Worm (Caenorhabditis elegans): ENCODE results near the gene ZK596.3.

DNA sequence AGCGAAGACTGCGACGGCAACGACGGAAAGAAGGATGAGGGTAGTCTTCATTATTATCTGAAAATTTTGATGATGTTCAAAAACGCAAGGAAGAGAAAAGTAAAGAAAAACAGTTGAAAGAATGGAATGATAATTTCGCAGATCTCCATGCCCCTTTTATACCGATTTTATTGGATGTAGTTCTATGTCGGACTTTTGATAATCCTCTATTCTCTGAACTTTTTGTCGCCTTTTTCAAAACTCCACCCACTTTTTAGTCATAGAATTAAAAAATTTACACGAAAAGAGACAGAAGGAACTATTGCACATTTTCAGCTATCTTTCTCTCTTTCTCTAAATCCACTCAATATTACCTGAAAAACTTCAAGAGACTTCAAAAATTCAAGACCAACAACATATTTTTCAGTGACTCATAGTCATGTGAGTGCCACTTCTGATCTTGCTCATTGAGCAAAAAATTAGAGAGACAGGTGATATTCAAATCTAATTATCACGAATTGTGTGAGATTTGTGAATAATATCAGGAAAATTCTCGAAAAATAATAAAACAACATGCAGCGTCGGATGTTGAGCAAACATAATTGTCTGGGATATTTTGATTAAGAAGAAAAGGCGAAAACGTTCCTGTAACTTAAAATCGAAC, 14.2 kb downstream of the ZK596.3 start, which contains the start of gene F13E9.15:
- no peak for TF ChIP-seq him-1 (tag; optimal IDR thresholded peaks at IDR 0.05)
- no peak for TF ChIP-seq dao-5 (tag; optimal IDR thresholded peaks at IDR 0.05)
- no peak for TF ChIP-seq W03F9.2 (tag; optimal IDR thresholded peaks at IDR 0.05)
